Worm (Caenorhabditis elegans) whole organism, L2 larva: ENCODE results near the gene msp-79.

ENCODE experiments used
- C34F6.9 ChIP-seq: fragments of 150-350 bp; optimal IDR thresholded peaks from 2 replicates; lab custom pipeline; 2014; ENCODE audit warnings: missing biosample characterization, missing genetic modification characterization
- F13H6.1 ChIP-seq: sonication (generic microtip); optimal IDR thresholded peaks from 2 replicates; lab custom pipeline; 2016; ENCODE audit warnings: missing genetic modification characterization, missing compliant biosample characterization
- Y55F3AM.14 ChIP-seq: fragments of 200-800 bp; sonication (Bioruptor generic); optimal IDR thresholded peaks from 2 replicates; lab custom pipeline; 2018; ENCODE audit warnings: mild to moderate bottlenecking, missing genetic modification characterization, missing compliant biosample characterization
- ZK546.5 ChIP-seq: sonication (generic microtip); optimal IDR thresholded peaks from 2 replicates; lab custom pipeline; 2017; ENCODE audit warnings: missing biosample characterization, missing genetic modification characterization
- alr-1 ChIP-seq: fragments of 150-350 bp; optimal IDR thresholded peaks from 2 replicates; lab custom pipeline; 2014; ENCODE audit warnings: missing biosample characterization, missing genetic modification characterization
- aly-2 ChIP-seq: fragments of 150-350 bp; optimal IDR thresholded peaks from 2 replicates; lab custom pipeline; 2014; ENCODE audit warnings: missing biosample characterization, missing genetic modification characterization
- ama-1 ChIP-seq: fragments of 150-350 bp; optimal IDR thresholded peaks from 2 replicates; lab custom pipeline; 2018; ENCODE audit warnings: inconsistent platforms
- blmp-1 ChIP-seq: sonication (generic microtip); optimal IDR thresholded peaks from 2 replicates; lab custom pipeline; 2017; ENCODE audit warnings: missing genetic modification characterization, mild to moderate bottlenecking, missing compliant biosample characterization, antibody characterized with exemption, moderate library complexity; ENCODE audit not compliant: insufficient read depth
- ceh-16 ChIP-seq: fragments of 150-350 bp; optimal IDR thresholded peaks from 2 replicates; lab custom pipeline; 2014; ENCODE audit warnings: missing biosample characterization, missing genetic modification characterization
- ceh-82 ChIP-seq: fragments of 150-350 bp; optimal IDR thresholded peaks from 2 replicates; lab custom pipeline; 2014; ENCODE audit warnings: missing biosample characterization, missing genetic modification characterization
- crh-2 ChIP-seq: sonication (generic microtip); optimal IDR thresholded peaks from 2 replicates; lab custom pipeline; 2017; ENCODE audit warnings: missing biosample characterization, missing genetic modification characterization
- dmd-4 ChIP-seq: sonication (generic microtip); optimal IDR thresholded peaks from 2 replicates; lab custom pipeline; 2017; ENCODE audit warnings: missing biosample characterization, missing genetic modification characterization
- egl-27 ChIP-seq: sonication (generic microtip); optimal IDR thresholded peaks from 3 replicates; lab custom pipeline; 2017; ENCODE audit warnings: missing biosample characterization, missing genetic modification reagents, missing genetic modification characterization
- elt-1 ChIP-seq: fragments of 150-350 bp; optimal IDR thresholded peaks from 2 replicates; lab custom pipeline; 2014; ENCODE audit warnings: missing biosample characterization, missing genetic modification characterization
- elt-3 ChIP-seq: sonication (generic microtip); optimal IDR thresholded peaks from 2 replicates; lab custom pipeline; 2017; ENCODE audit warnings: missing biosample characterization, missing genetic modification characterization
- fos-1 ChIP-seq: fragments of 150-350 bp; optimal IDR thresholded peaks from 2 replicates; lab custom pipeline; 2014; ENCODE audit warnings: missing biosample characterization, missing genetic modification characterization
- gmeb-1 ChIP-seq: fragments of 150-350 bp; optimal IDR thresholded peaks from 2 replicates; lab custom pipeline; 2014; ENCODE audit warnings: missing biosample characterization, missing genetic modification characterization
- lin-39 ChIP-seq: fragments of 150-350 bp; optimal IDR thresholded peaks from 2 replicates; lab custom pipeline; 2014; ENCODE audit warnings: missing biosample characterization, missing genetic modification reagents, missing genetic modification characterization
- lsy-2 ChIP-seq, 2 experiments: fragments of 150-350 bp in 1 of 2; sonication (generic microtip) in 1 of 2; optimal IDR thresholded peaks; 2 replicates each; lab custom pipeline; 2014 to 2017; ENCODE audit warnings: missing biosample characterization in 2 of 2, missing genetic modification characterization in 2 of 2
- mab-5 ChIP-seq: fragments of 150-350 bp; optimal IDR thresholded peaks from 2 replicates; lab custom pipeline; 2014; ENCODE audit warnings: missing biosample characterization, missing genetic modification characterization
- mbf-1 ChIP-seq: sonication (generic microtip); optimal IDR thresholded peaks from 2 replicates; lab custom pipeline; 2017; ENCODE audit warnings: missing biosample characterization, missing genetic modification characterization
- mdl-1 ChIP-seq, 2 experiments: fragments of 150-350 bp in 1 of 2; sonication (generic microtip) in 1 of 2; optimal IDR thresholded peaks; 2 replicates each; lab custom pipeline; 2017; ENCODE audit warnings: missing biosample characterization in 2 of 2, missing genetic modification characterization in 2 of 2
- nhr-10 ChIP-seq: sonication (generic microtip); optimal IDR thresholded peaks from 2 replicates; lab custom pipeline; 2017; ENCODE audit warnings: missing biosample characterization, missing genetic modification characterization
- nhr-11 ChIP-seq: fragments of 150-350 bp; optimal IDR thresholded peaks from 2 replicates; lab custom pipeline; 2014; ENCODE audit warnings: missing biosample characterization, missing genetic modification characterization
- nhr-12 ChIP-seq: fragments of 150-350 bp; optimal IDR thresholded peaks from 2 replicates; lab custom pipeline; 2014; ENCODE audit warnings: missing biosample characterization, missing genetic modification characterization
- nhr-129 ChIP-seq: fragments of 150-350 bp; optimal IDR thresholded peaks from 2 replicates; lab custom pipeline; 2014; ENCODE audit warnings: missing biosample characterization, missing genetic modification characterization
- nhr-21 ChIP-seq: fragments of 150-350 bp; optimal IDR thresholded peaks from 2 replicates; lab custom pipeline; 2014; ENCODE audit warnings: missing biosample characterization, missing genetic modification characterization
- nhr-237 ChIP-seq: fragments of 150-350 bp; optimal IDR thresholded peaks from 2 replicates; lab custom pipeline; 2014; ENCODE audit warnings: missing biosample characterization, missing genetic modification characterization
- nhr-25 ChIP-seq: fragments of 150-350 bp; sonication (generic microtip); optimal IDR thresholded peaks from 3 replicates; lab custom pipeline; 2014; ENCODE audit warnings: missing biosample characterization, missing genetic modification characterization
- nhr-6 ChIP-seq: fragments of 150-350 bp; optimal IDR thresholded peaks from 2 replicates; lab custom pipeline; 2014; ENCODE audit warnings: missing biosample characterization, missing genetic modification characterization
- nhr-77 ChIP-seq: fragments of 150-350 bp; optimal IDR thresholded peaks from 2 replicates; lab custom pipeline; 2014; ENCODE audit warnings: missing biosample characterization, missing genetic modification characterization
- skn-1 ChIP-seq: sonication (generic microtip); optimal IDR thresholded peaks from 2 replicates; lab custom pipeline; 2017; ENCODE audit warnings: missing biosample characterization, missing genetic modification characterization
- sma-3 ChIP-seq: sonication (generic microtip); optimal IDR thresholded peaks from 2 replicates; lab custom pipeline; 2016; ENCODE audit warnings: missing genetic modification reagents, missing genetic modification characterization, missing compliant biosample characterization
- sma-9 ChIP-seq, 2 experiments: fragments of 150-350 bp in 1 of 2; sonication (generic microtip) in 1 of 2; optimal IDR thresholded peaks; 2 replicates each; lab custom pipeline; 2014 to 2016; ENCODE audit warnings: missing genetic modification characterization in 2 of 2, mild to moderate bottlenecking in 1 of 2, missing biosample characterization in 1 of 2, missing compliant biosample characterization in 1 of 2, missing genetic modification reagents in 1 of 2, moderate library complexity in 1 of 2
- snpc-4 ChIP-seq: fragments of 150-350 bp; optimal IDR thresholded peaks from 2 replicates; lab custom pipeline; 2014; ENCODE audit warnings: missing biosample characterization, missing genetic modification characterization
- unc-62 ChIP-seq: fragments of 150-350 bp; optimal IDR thresholded peaks from 2 replicates; lab custom pipeline; 2014; ENCODE audit warnings: missing biosample characterization, missing genetic modification reagents, missing genetic modification characterization
- zag-1 ChIP-seq: fragments of 150-350 bp; optimal IDR thresholded peaks from 2 replicates; lab custom pipeline; 2014; ENCODE audit warnings: missing biosample characterization, missing genetic modification characterization
- ztf-1 ChIP-seq: fragments of 200-800 bp; sonication (Bioruptor generic); conservative IDR thresholded peaks from 2 replicates; pipeline ENCODE4 v1.3.6; 2022; ENCODE audit warnings: missing genetic modification characterization, missing compliant biosample characterization
- ztf-11 ChIP-seq: sonication (generic microtip); optimal IDR thresholded peaks from 2 replicates; lab custom pipeline; 2017; ENCODE audit warnings: missing biosample characterization, missing genetic modification characterization
- ztf-4 ChIP-seq: fragments of 150-350 bp; optimal IDR thresholded peaks from 2 replicates; lab custom pipeline; 2014; ENCODE audit warnings: missing biosample characterization, missing genetic modification characterization

The msp-79 gene

ce11 chrIV:9727217-9727616 is 39.7 kb downstream of the msp-79 start:
- TF ChIP-seq nhr-12 (tag; lab: Kevin White, UChicago), result no peak
- no peak for TF ChIP-seq blmp-1 (tag; lab: Kevin White, UChicago)
- no peak for TF ChIP-seq zag-1 (tag; lab: Kevin White, UChicago)
- TF ChIP-seq, all 48 proteins: peak for 0

- TF ChIP-seq ama-1 (lab: Kevin White, UChicago) (no peak), lin-39 (no peak), ztf-1 (GFP tag; lab: Robert Waterston, UW) (no peak), nhr-21 (peak; percentile 47), ztf-11 (tag; lab: Kevin White, UChicago) (no peak), crh-2 (tag; lab: Kevin White, UChicago) (no peak), nhr-25 (tag; lab: Kevin White, UChicago) (no peak), ceh-16 (tag; lab: Kevin White, UChicago) (no peak), alr-1 (no peak), sma-9 (GFP tag; optimal IDR thresholded peaks at IDR 0.05; lab: Kevin White, UChicago) (peak; percentile 4), sma-9 (tag; optimal IDR thresholded peaks at IDR 0.05; lab: Kevin White, UChicago) (no peak), sma-3 (GFP tag; lab: Kevin White, UChicago) (no peak), skn-1 (tag; lab: Kevin White, UChicago) (no peak), elt-3 (tag; lab: Kevin White, UChicago) (no peak), nhr-11 (tag; lab: Kevin White, UChicago) (no peak), lsy-2 (tag; optimal IDR thresholded peaks at IDR 0.05; lab: Kevin White, UChicago) (peak in 1 of 2 experiments; percentile 29)
Measured at ce11 chrIV:9725468-9725985, 41.4 kb downstream of the msp-79 start.

ce11 chrIV:9724948-9725347 is 42.0 kb downstream of the msp-79 start, which contains the start of the genes nhr-138 and C28D4.18:
nhr-138 (plus strand) TSS chrIV:9725251.
C28D4.18 (plus strand) TSS chrIV:9725280.
- TF ChIP-seq elt-3 (tag; lab: Kevin White, UChicago), result no peak
- no peak for TF ChIP-seq mdl-1 (tag; optimal IDR thresholded peaks at IDR 0.05; lab: Kevin White, UChicago)
- TF ChIP-seq nhr-6 (tag; lab: Kevin White, UChicago), result no peak
- no peak for TF ChIP-seq ztf-4
- no peak for TF ChIP-seq gmeb-1 (tag; lab: Kevin White, UChicago)
- no peak for TF ChIP-seq zag-1 (tag; lab: Kevin White, UChicago)
- no peak for TF ChIP-seq dmd-4
- TF ChIP-seq aly-2 (tag; lab: Kevin White, UChicago), result no peak
- no peak for TF ChIP-seq skn-1 (tag; lab: Kevin White, UChicago)
- TF ChIP-seq F13H6.1 (tag; lab: Kevin White, UChicago), result no peak
- TF ChIP-seq nhr-12 (tag; lab: Kevin White, UChicago), result no peak
- no peak for TF ChIP-seq Y55F3AM.14

ce11 chrIV:9723185-9723584 is 43.8 kb downstream of the msp-79 start:
- no peak for TF ChIP-seq zag-1 (tag; lab: Kevin White, UChicago)
- TF ChIP-seq elt-1, result peak; percentile 55
- no peak for TF ChIP-seq egl-27
- TF ChIP-seq nhr-10, result no peak
- TF ChIP-seq mab-5 (tag; lab: Kevin White, UChicago), result no peak
- no peak for TF ChIP-seq ZK546.5 (tag; lab: Kevin White, UChicago)
- TF ChIP-seq nhr-25 (tag; lab: Kevin White, UChicago), result peak; percentile 41
- TF ChIP-seq sma-9 (GFP tag; optimal IDR thresholded peaks at IDR 0.05; lab: Kevin White, UChicago), result peak; percentile 64
- TF ChIP-seq sma-9 (tag; optimal IDR thresholded peaks at IDR 0.05; lab: Kevin White, UChicago), result no peak
- TF ChIP-seq ztf-4, result no peak
- no peak for TF ChIP-seq fos-1
- TF ChIP-seq nhr-12 (tag; lab: Kevin White, UChicago), result no peak

ce11 chrIV:9718396-9718795 is 48.6 kb downstream of the msp-79 start:
- TF ChIP-seq crh-2 (tag; lab: Kevin White, UChicago), result peak; percentile 82
- TF ChIP-seq nhr-12 (tag; lab: Kevin White, UChicago), result no peak
- TF ChIP-seq elt-1, result no peak
- TF ChIP-seq skn-1 (tag; lab: Kevin White, UChicago), result no peak
- TF ChIP-seq ztf-4, result peak; percentile 23
- no peak for TF ChIP-seq snpc-4 (tag; lab: Kevin White, UChicago)
- no peak for TF ChIP-seq dmd-4
- TF ChIP-seq nhr-237 (tag; lab: Kevin White, UChicago), result no peak
- no peak for TF ChIP-seq unc-62 (GFP tag; lab: Kevin White, UChicago)
- no peak for TF ChIP-seq ZK546.5 (tag; lab: Kevin White, UChicago)
- no peak for TF ChIP-seq ceh-82 (tag; lab: Kevin White, UChicago)
- TF ChIP-seq zag-1 (tag; lab: Kevin White, UChicago), result peak; percentile 48
- TF ChIP-seq mdl-1 (tag; optimal IDR thresholded peaks at IDR 0.05; lab: Kevin White, UChicago), result peak in 1 of 2 experiments; percentile 63
- no peak for TF ChIP-seq nhr-11 (tag; lab: Kevin White, UChicago)
- TF ChIP-seq nhr-25 (tag; lab: Kevin White, UChicago), result peak; percentile 66
- peak; percentile 82 for TF ChIP-seq nhr-129
- peak; percentile 45 for TF ChIP-seq ceh-16 (tag; lab: Kevin White, UChicago)
- peak; percentile 89 for TF ChIP-seq F13H6.1 (tag; lab: Kevin White, UChicago)
- peak; percentile 49 for TF ChIP-seq blmp-1 (tag; lab: Kevin White, UChicago)
- peak; percentile 68 for TF ChIP-seq Y55F3AM.14
- peak; percentile 83 for TF ChIP-seq C34F6.9 (tag; lab: Kevin White, UChicago)
- no peak for TF ChIP-seq ztf-1 (GFP tag; lab: Robert Waterston, UW)
- peak; percentile 8 to 65 for TF ChIP-seq lsy-2 (tag; optimal IDR thresholded peaks at IDR 0.05; lab: Kevin White, UChicago)
- TF ChIP-seq nhr-77 (tag; lab: Kevin White, UChicago), result no peak
- TF ChIP-seq gmeb-1 (tag; lab: Kevin White, UChicago), result peak; percentile 23
- TF ChIP-seq aly-2 (tag; lab: Kevin White, UChicago), result no peak
- no peak for TF ChIP-seq mbf-1 (tag; lab: Kevin White, UChicago)
- no peak for TF ChIP-seq ztf-11 (tag; lab: Kevin White, UChicago)
- peak; percentile 62 for TF ChIP-seq nhr-21
- TF ChIP-seq elt-3 (tag; lab: Kevin White, UChicago), result no peak
- no peak for TF ChIP-seq alr-1
